Worm (Caenorhabditis elegans): ENCODE measurements around the gene lron-7.
A peak's percentile ranks its signal among the peaks of the same experiment; 100 is the strongest.

DNA sequence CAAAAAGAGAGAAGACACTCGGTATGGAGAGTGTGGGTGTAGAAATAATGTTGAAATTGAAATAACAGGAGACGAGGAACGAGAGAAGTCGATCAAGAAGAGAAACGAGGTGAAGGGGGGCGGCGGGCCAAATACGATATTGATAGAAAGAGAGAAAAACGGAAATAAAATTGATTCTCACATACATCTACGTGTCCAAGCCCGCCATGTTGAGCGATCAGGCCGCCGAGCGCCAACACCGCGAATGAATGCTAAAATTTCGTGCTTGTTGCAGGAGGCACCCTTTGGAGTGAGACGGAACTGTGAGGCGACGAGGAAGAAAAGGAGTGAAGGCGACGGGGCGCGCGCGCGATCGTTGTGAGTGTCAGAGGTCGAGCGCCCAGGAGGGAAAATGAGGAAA lies 49.1 kb upstream of the lron-7 start, which contains the start of gene F46H5.7:
- no peak for TF ChIP-seq unc-62 (GFP tag; optimal IDR thresholded peaks at IDR 0.05)
- TF ChIP-seq snpc-4 (GFP tag; optimal IDR thresholded peaks at IDR 0.05), result no peak
- TF ChIP-seq snpc-4 (tag; optimal IDR thresholded peaks at IDR 0.05), result no peak
- TF ChIP-seq sptf-2 (GFP tag; optimal IDR thresholded peaks at IDR 0.05), result no peak
- TF ChIP-seq ama-1 (optimal IDR thresholded peaks at IDR 0.05), result no peak
- TF ChIP-seq ama-1 (GFP tag; optimal IDR thresholded peaks at IDR 0.05), result no peak
- no peak for TF ChIP-seq ekl-4 (GFP tag; IDR thresholded peaks at IDR 0.05)
- no peak for TF ChIP-seq lin-26 (GFP tag; IDR thresholded peaks at IDR 0.05)
- TF ChIP-seq F23B12.7 (tag; optimal IDR thresholded peaks at IDR 0.05; ENCODE audit: insufficient read depth), result no peak
- TF ChIP-seq cebp-1 (GFP tag; IDR thresholded peaks at IDR 0.05), result no peak
- peak; percentile 44 for TF ChIP-seq cebp-1 (tag; optimal IDR thresholded peaks at IDR 0.05)
- no peak for TF ChIP-seq attf-5 (GFP tag; optimal IDR thresholded peaks at IDR 0.05)
